Worm (Caenorhabditis elegans) whole organism, early embryonic: ENCODE measurements around the gene ckb-4.

Source experiments
- B0310.2 ChIP-seq: sonication (generic microtip); optimal IDR thresholded peaks from 2 replicates; lab custom pipeline; 2016; ENCODE audit warnings: mild to moderate bottlenecking, missing genetic modification characterization, missing compliant biosample characterization
- F13C5.2 ChIP-seq: sonication (generic microtip); optimal IDR thresholded peaks from 2 replicates; lab custom pipeline; 2017; ENCODE audit warnings: mild to moderate bottlenecking, missing genetic modification characterization, inconsistent platforms, missing compliant biosample characterization
- aly-1 ChIP-seq: sonication (generic microtip); optimal IDR thresholded peaks from 2 replicates; lab custom pipeline; 2016; ENCODE audit warnings: missing genetic modification characterization, missing compliant biosample characterization
- ama-1 ChIP-seq: fragments of 150-350 bp; optimal IDR thresholded peaks from 2 replicates; lab custom pipeline; 2014
- ceh-13 ChIP-seq: fragments of 200-800 bp; sonication (Bioruptor generic); optimal IDR thresholded peaks from 2 replicates; lab custom pipeline; 2018; ENCODE audit warnings: mild to moderate bottlenecking, missing genetic modification characterization, missing compliant biosample characterization
- ceh-36 ChIP-seq: sonication (generic microtip); optimal IDR thresholded peaks from 2 replicates; lab custom pipeline; 2016; ENCODE audit warnings: missing genetic modification characterization, inconsistent platforms, missing compliant biosample characterization
- ets-7 ChIP-seq: sonication (generic microtip); optimal IDR thresholded peaks from 2 replicates; lab custom pipeline; 2016; ENCODE audit warnings: missing genotype, missing genetic modification characterization, missing compliant biosample characterization
- flt-1 ChIP-seq: fragments of 200-800 bp; sonication (Bioruptor generic); IDR thresholded peaks from 2 replicates; pipeline ENCODE4 v1.3.6; 2022; ENCODE audit warnings: missing genetic modification characterization, missing compliant biosample characterization
- hmbx-1 ChIP-seq: sonication (generic microtip); optimal IDR thresholded peaks from 2 replicates; lab custom pipeline; 2016; ENCODE audit warnings: mild to moderate bottlenecking, missing genetic modification characterization, missing compliant biosample characterization
- hmg-4 ChIP-seq: fragments of 200-800 bp; sonication (Bioruptor generic); optimal IDR thresholded peaks from 2 replicates; lab custom pipeline; 2018; ENCODE audit warnings: mild to moderate bottlenecking, missing genetic modification characterization, missing compliant biosample characterization
- hnd-1 ChIP-seq: sonication (generic microtip); optimal IDR thresholded peaks from 2 replicates; lab custom pipeline; 2016; ENCODE audit warnings: missing genetic modification characterization, missing compliant biosample characterization
- scrt-1 ChIP-seq: fragments of 200-800 bp; sonication (Bioruptor generic); IDR thresholded peaks from 2 replicates; pipeline ENCODE4 v1.3.6; 2022; ENCODE audit warnings: missing genetic modification characterization, missing compliant biosample characterization
- sea-1 ChIP-seq: fragments of 200-800 bp; sonication (Bioruptor generic); conservative IDR thresholded peaks from 2 replicates; pipeline ENCODE4 v1.3.6; 2022; ENCODE audit warnings: missing genetic modification characterization, missing compliant biosample characterization
- tbx-11 ChIP-seq: fragments of 200-800 bp; sonication (Bioruptor generic); IDR thresholded peaks from 2 replicates; pipeline ENCODE4 v1.3.6; 2022; ENCODE audit warnings: missing genetic modification characterization, missing compliant biosample characterization
- tbx-37 ChIP-seq: fragments of 200-800 bp; sonication (Bioruptor generic); conservative IDR thresholded peaks from 2 replicates; pipeline ENCODE4 v1.3.6; 2022; ENCODE audit warnings: missing genetic modification reagents, missing genetic modification characterization, missing compliant biosample characterization
- tra-4 ChIP-seq: sonication (generic microtip); optimal IDR thresholded peaks from 2 replicates; lab custom pipeline; 2017; ENCODE audit warnings: missing genetic modification characterization, missing compliant biosample characterization

ckb-4 gene

ce11 chrV:2067985-2068499, 41.2 kb downstream of the ckb-4 start, which contains the start of gene lbp-9:
lbp-9 (plus strand) TSS chrV:2068449.
- TF ChIP-seq hmg-4 (no peak), ets-7 (tag; lab: Kevin White, UChicago) (no peak), tbx-37 (GFP tag; lab: Robert Waterston, UW) (no peak), hmbx-1 (tag; lab: Kevin White, UChicago) (no peak), B0310.2 (tag; lab: Kevin White, UChicago) (no peak), aly-1 (no peak), ceh-13 (no peak), ceh-36 (tag; lab: Kevin White, UChicago) (no peak), ama-1 (lab: Kevin White, UChicago) (no peak), hnd-1 (tag; lab: Kevin White, UChicago) (no peak), scrt-1 (no peak), flt-1 (GFP tag; lab: Robert Waterston, UW) (no peak), sea-1 (no peak), tra-4 (tag; lab: Kevin White, UChicago) (no peak)

ce11 chrV:2067419-2067818, 41.8 kb downstream of the ckb-4 start:
- no peak for TF ChIP-seq hmg-4
- no peak for TF ChIP-seq ets-7 (tag; lab: Kevin White, UChicago)
- no peak for TF ChIP-seq ama-1 (lab: Kevin White, UChicago)
- no peak for TF ChIP-seq hnd-1 (tag; lab: Kevin White, UChicago)
- TF ChIP-seq tra-4 (tag; lab: Kevin White, UChicago): no peak
- TF ChIP-seq tbx-37 (GFP tag; lab: Robert Waterston, UW): no peak
- TF ChIP-seq B0310.2 (tag; lab: Kevin White, UChicago): no peak
- TF ChIP-seq aly-1: no peak
- no peak for TF ChIP-seq F13C5.2
- TF ChIP-seq sea-1: no peak
- TF ChIP-seq ceh-13: no peak
- no peak for TF ChIP-seq tbx-11 (GFP tag; lab: Robert Waterston, UW)
- TF ChIP-seq flt-1 (GFP tag; lab: Robert Waterston, UW): no peak
- TF ChIP-seq hmbx-1 (tag; lab: Kevin White, UChicago): no peak
- no peak for TF ChIP-seq ceh-36 (tag; lab: Kevin White, UChicago)

- TF ChIP-seq F13C5.2 (no peak), tra-4 (tag; lab: Kevin White, UChicago) (no peak), scrt-1 (no peak), ceh-36 (tag; lab: Kevin White, UChicago) (no peak)
Observed at ce11 chrV:2066780-2067179, 42.5 kb downstream of the ckb-4 start, which contains the start of gene nhr-86. nhr-86 (minus strand) TSS chrV:2066850.

DNA sequence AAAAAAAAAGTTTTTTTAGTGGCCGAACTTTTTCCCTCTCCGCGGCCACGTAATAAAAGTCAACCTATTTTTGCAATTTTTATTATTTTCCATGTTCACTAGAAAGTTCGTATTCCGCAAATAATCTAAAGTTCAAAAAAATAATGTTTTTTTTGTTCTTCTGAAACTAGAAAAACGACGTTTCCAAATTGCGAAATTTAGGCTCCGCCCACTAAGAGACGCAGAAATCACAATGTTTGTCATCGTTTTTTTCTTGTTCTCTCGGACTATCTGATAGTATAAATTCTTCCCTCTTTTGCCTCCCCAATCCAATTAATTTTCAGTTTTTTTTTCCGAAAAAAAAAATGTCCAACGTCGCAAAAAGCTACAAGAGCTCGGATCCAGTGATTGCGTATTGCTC, 51.9 kb downstream of the ckb-4 start, which contains the start of gene comt-3:
comt-3 (plus strand) TSS at position 214 of the 400 bp plus-strand sequence.
- TF ChIP-seq F13C5.2: no peak
